Worm (Caenorhabditis elegans) whole organism, L3 larva: ENCODE measurements around the gene F01D5.10.

Experiments used
- ZK546.5 ChIP-seq: sonication (generic microtip); optimal IDR thresholded peaks from 2 replicates; lab custom pipeline; 2017; ENCODE audit warnings: missing biosample characterization, missing genetic modification characterization
- ama-1 ChIP-seq: fragments of 150-350 bp; optimal IDR thresholded peaks from 2 replicates; lab custom pipeline; 2018
- ceh-82 ChIP-seq: fragments of 150-350 bp; optimal IDR thresholded peaks from 2 replicates; lab custom pipeline; 2014; ENCODE audit warnings: missing biosample characterization, missing genetic modification characterization
- ceh-9 ChIP-seq: sonication (generic microtip); optimal IDR thresholded peaks from 2 replicates; lab custom pipeline; 2018; ENCODE audit warnings: missing biosample characterization, missing genetic modification characterization
- daf-12 ChIP-seq: fragments of 150-350 bp; optimal IDR thresholded peaks from 2 replicates; lab custom pipeline; 2014; ENCODE audit warnings: missing biosample characterization, missing genetic modification reagents, missing genetic modification characterization
- egl-27 ChIP-seq: sonication (generic microtip); optimal IDR thresholded peaks from 4 replicates; lab custom pipeline; 2017; ENCODE audit warnings: missing biosample characterization, missing genetic modification reagents, missing genetic modification characterization
- elt-1 ChIP-seq: fragments of 150-350 bp; optimal IDR thresholded peaks from 2 replicates; lab custom pipeline; 2014; ENCODE audit warnings: missing biosample characterization, missing genetic modification characterization
- elt-2 ChIP-seq: sonication (generic microtip); optimal IDR thresholded peaks from 2 replicates; lab custom pipeline; 2016; ENCODE audit warnings: missing genetic modification reagents, mild to moderate bottlenecking, missing genetic modification characterization, missing compliant biosample characterization
- elt-3 ChIP-seq, 3 experiments: fragments of 150-350 bp in 1 of 3; sonication (generic microtip) in 2 of 3; optimal IDR thresholded peaks; 2 replicates in 2 of 3; 4 replicates in 1 of 3; lab custom pipeline; 2014 to 2017; ENCODE audit warnings: missing biosample characterization in 3 of 3, missing genetic modification characterization in 3 of 3
- fkh-10 ChIP-seq: sonication (generic microtip); optimal IDR thresholded peaks from 2 replicates; lab custom pipeline; 2017; ENCODE audit warnings: missing biosample characterization, missing genetic modification reagents, missing genetic modification characterization
- fkh-2 ChIP-seq: fragments of 150-350 bp; optimal IDR thresholded peaks from 2 replicates; lab custom pipeline; 2014; ENCODE audit warnings: missing biosample characterization, missing genetic modification reagents, missing genetic modification characterization
- hmg-11 ChIP-seq: sonication (generic microtip); optimal IDR thresholded peaks from 2 replicates; lab custom pipeline; 2016; ENCODE audit warnings: missing genetic modification characterization, missing compliant biosample characterization
- jun-1 ChIP-seq: fragments of 150-350 bp; optimal IDR thresholded peaks from 2 replicates; lab custom pipeline; 2014; ENCODE audit warnings: missing biosample characterization, missing genetic modification reagents, missing genetic modification characterization
- lin-15B ChIP-seq: fragments of 150-350 bp; optimal IDR thresholded peaks from 2 replicates; lab custom pipeline; 2014; ENCODE audit warnings: missing biosample characterization, missing genetic modification characterization
- lsy-12 ChIP-seq: sonication (generic microtip); optimal IDR thresholded peaks from 2 replicates; lab custom pipeline; 2016; ENCODE audit warnings: mild to moderate bottlenecking, missing genetic modification characterization, missing compliant biosample characterization
- mml-1 ChIP-seq: fragments of 150-350 bp; sonication (generic microtip); optimal IDR thresholded peaks from 3 replicates; lab custom pipeline; 2014; ENCODE audit warnings: missing biosample characterization, missing genetic modification characterization
- nfya-1 ChIP-seq: sonication (generic microtip); optimal IDR thresholded peaks from 2 replicates; lab custom pipeline; 2017; ENCODE audit warnings: missing genetic modification characterization, mild to moderate bottlenecking, missing compliant biosample characterization, antibody characterized with exemption, moderate library complexity; ENCODE audit not compliant: insufficient read depth
- nhr-12 ChIP-seq: fragments of 150-350 bp; optimal IDR thresholded peaks from 2 replicates; lab custom pipeline; 2014; ENCODE audit warnings: missing biosample characterization, missing genetic modification characterization
- nhr-23 ChIP-seq: fragments of 150-350 bp; optimal IDR thresholded peaks from 2 replicates; lab custom pipeline; 2014; ENCODE audit warnings: missing biosample characterization, missing genetic modification reagents, missing genetic modification characterization
- nhr-25 ChIP-seq: sonication (generic microtip); optimal IDR thresholded peaks from 2 replicates; lab custom pipeline; 2017; ENCODE audit warnings: missing biosample characterization, missing genetic modification characterization
- nhr-28 ChIP-seq: fragments of 150-350 bp; optimal IDR thresholded peaks from 2 replicates; lab custom pipeline; 2014; ENCODE audit warnings: missing biosample characterization, missing genetic modification characterization
- nhr-43 ChIP-seq: sonication (generic microtip); optimal IDR thresholded peaks from 2 replicates; lab custom pipeline; 2016; ENCODE audit warnings: mild to moderate bottlenecking, missing genetic modification characterization, missing compliant biosample characterization; ENCODE audit not compliant: poor library complexity, severe bottlenecking
- nhr-76 ChIP-seq: fragments of 150-350 bp; sonication (generic microtip); optimal IDR thresholded peaks from 5 replicates; lab custom pipeline; 2014; ENCODE audit warnings: missing biosample characterization, missing genetic modification characterization
- nhr-77 ChIP-seq: fragments of 150-350 bp; optimal IDR thresholded peaks from 2 replicates; lab custom pipeline; 2014; ENCODE audit warnings: missing biosample characterization, missing genetic modification characterization
- pha-4 ChIP-seq: fragments of 150-350 bp; optimal IDR thresholded peaks from 2 replicates; lab custom pipeline; 2014; ENCODE audit warnings: missing biosample characterization, missing genetic modification reagents, missing genetic modification characterization
- pqm-1 ChIP-seq: fragments of 150-350 bp; optimal IDR thresholded peaks from 2 replicates; lab custom pipeline; 2017; ENCODE audit warnings: missing biosample characterization, missing genetic modification characterization, inconsistent platforms
- sea-2 ChIP-seq: fragments of 150-350 bp; sonication (generic microtip); optimal IDR thresholded peaks from 4 replicates; lab custom pipeline; 2014; ENCODE audit warnings: missing biosample characterization, missing genetic modification reagents, missing genetic modification characterization
- skn-1 ChIP-seq: fragments of 150-350 bp; optimal IDR thresholded peaks from 2 replicates; lab custom pipeline; 2014; ENCODE audit warnings: missing biosample characterization, missing genetic modification characterization
- snpc-4 ChIP-seq: fragments of 150-350 bp; optimal IDR thresholded peaks from 2 replicates; lab custom pipeline; 2014; ENCODE audit warnings: missing biosample characterization, missing genetic modification characterization
- tbx-2 ChIP-seq: sonication (generic microtip); optimal IDR thresholded peaks from 2 replicates; lab custom pipeline; 2016; ENCODE audit warnings: mild to moderate bottlenecking, missing genetic modification characterization, missing compliant biosample characterization
- ztf-11 ChIP-seq: fragments of 150-350 bp; optimal IDR thresholded peaks from 2 replicates; lab custom pipeline; 2014; ENCODE audit warnings: missing biosample characterization, missing genetic modification characterization
- ztf-4 ChIP-seq: fragments of 150-350 bp; optimal IDR thresholded peaks from 2 replicates; lab custom pipeline; 2014; ENCODE audit warnings: missing biosample characterization, missing genetic modification characterization

Gene F01D5.10

ce11 chrII:13991741-13992140 is 29.4 kb downstream of the F01D5.10 start, which contains the start of gene Y39G8B.5:
Gene Y39G8B.5 (minus strand): TSS chrII:13991841.
- TF ChIP-seq nhr-43 (tag; lab: Kevin White, UChicago), result no peak
- no peak for TF ChIP-seq elt-2 (tag; lab: Kevin White, UChicago)
- no peak for TF ChIP-seq ama-1 (lab: Kevin White, UChicago)
- TF ChIP-seq nhr-76 (tag; lab: Kevin White, UChicago), result no peak
- no peak for TF ChIP-seq snpc-4 (tag; lab: Kevin White, UChicago)
- no peak for TF ChIP-seq sea-2 (GFP tag; lab: Kevin White, UChicago)
- TF ChIP-seq ceh-9 (tag; lab: Kevin White, UChicago), result no peak
- no peak for TF ChIP-seq hmg-11 (tag; lab: Kevin White, UChicago)
- no peak for TF ChIP-seq nhr-25 (tag; lab: Kevin White, UChicago)
- TF ChIP-seq lsy-12 (tag; lab: Kevin White, UChicago), result no peak
- no peak for TF ChIP-seq skn-1
- TF ChIP-seq pha-4 (tag; lab: Kevin White, UChicago), result no peak
- TF ChIP-seq ZK546.5, result no peak
- TF ChIP-seq elt-3 (tag; optimal IDR thresholded peaks at IDR 0.05; lab: Kevin White, UChicago), result no peak
- no peak for TF ChIP-seq tbx-2 (tag; lab: Kevin White, UChicago)
- TF ChIP-seq elt-1 (tag; lab: Kevin White, UChicago), result no peak
- no peak for TF ChIP-seq lin-15B (tag; lab: Kevin White, UChicago)
- no peak for TF ChIP-seq fkh-2 (tag; lab: Kevin White, UChicago)
- no peak for TF ChIP-seq nhr-28 (tag; lab: Kevin White, UChicago)
- TF ChIP-seq, all 47 proteins: peak for 0

ce11 chrII:13984551-13984950 is 36.6 kb downstream of the F01D5.10 start, which contains the start of gene sre-47:
Gene sre-47 (minus strand): TSS chrII:13984651.
- TF ChIP-seq nhr-23 (no peak), ztf-11 (tag; lab: Kevin White, UChicago) (no peak), nhr-76 (tag; lab: Kevin White, UChicago) (no peak), mml-1 (tag; lab: Kevin White, UChicago) (no peak), daf-12 (tag; lab: Kevin White, UChicago) (no peak), elt-3 (tag; optimal IDR thresholded peaks at IDR 0.05; lab: Kevin White, UChicago) (no peak), fkh-10 (GFP tag; lab: Kevin White, UChicago) (no peak), ZK546.5 (no peak), nhr-25 (tag; lab: Kevin White, UChicago) (no peak), pqm-1 (tag; lab: Kevin White, UChicago) (no peak), ama-1 (lab: Kevin White, UChicago) (no peak), ztf-4 (no peak), nfya-1 (tag; lab: Kevin White, UChicago) (no peak), tbx-2 (tag; lab: Kevin White, UChicago) (no peak)
- TF ChIP-seq, all 47 proteins: peak for 0

ce11 chrII:13982923-13983322 is 38.2 kb downstream of the F01D5.10 start, which contains the start of the genes Y39G8B.13 and Y39G8B.10:
Gene Y39G8B.13 (minus strand): TSS chrII:13983047.
Gene Y39G8B.10 (minus strand): TSS chrII:13983115.
- TF ChIP-seq elt-2 (tag; lab: Kevin White, UChicago), result peak; percentile 86
- peak; percentile 78 for TF ChIP-seq pqm-1 (tag; lab: Kevin White, UChicago)
- no peak for TF ChIP-seq elt-1 (tag; lab: Kevin White, UChicago)

- TF ChIP-seq daf-12 (tag; lab: Kevin White, UChicago), result no peak
- no peak for TF ChIP-seq nhr-76 (tag; lab: Kevin White, UChicago)
- no peak for TF ChIP-seq fkh-10 (GFP tag; lab: Kevin White, UChicago)
- TF ChIP-seq ceh-82 (tag; lab: Kevin White, UChicago), result no peak
- TF ChIP-seq nhr-25 (tag; lab: Kevin White, UChicago), result no peak
- no peak for TF ChIP-seq nhr-12
- no peak for TF ChIP-seq jun-1 (tag; lab: Kevin White, UChicago)
- TF ChIP-seq pha-4 (tag; lab: Kevin White, UChicago), result no peak
- TF ChIP-seq nhr-77 (tag; lab: Kevin White, UChicago), result no peak
- no peak for TF ChIP-seq tbx-2 (tag; lab: Kevin White, UChicago)
- no peak for TF ChIP-seq hmg-11 (tag; lab: Kevin White, UChicago)
- no peak for TF ChIP-seq nhr-43 (tag; lab: Kevin White, UChicago)
Observed at ce11 chrII:13982247-13982646, 38.9 kb downstream of the F01D5.10 start.

- TF ChIP-seq elt-2 (tag; lab: Kevin White, UChicago), result peak; percentile 34
- TF ChIP-seq skn-1, result peak; percentile 30
- TF ChIP-seq egl-27 (tag; lab: Kevin White, UChicago), result no peak
- TF ChIP-seq pqm-1 (tag; lab: Kevin White, UChicago), result peak; percentile 53
- TF ChIP-seq, all 47 proteins: peak for 3
Observed at ce11 chrII:13981819-13982218, 39.3 kb downstream of the F01D5.10 start.
